Fruit fly (Drosophila melanogaster) whole organism, embryonic: Measurements from ENCODE around the gene SkpD.

ENCODE experiments used
- C15 ChIP-seq: fragments of 200-800 bp; sonication (Bioruptor generic); IDR thresholded peaks from 3 replicates; pipeline ENCODE4 v1.3.6; 2022; ENCODE audit warnings: missing biosample characterization, missing genetic modification characterization
- CG12391 ChIP-seq: fragments of 200-800 bp; sonication (Bioruptor generic); optimal IDR thresholded peaks from 3 replicates; lab custom pipeline; 2018; ENCODE audit warnings: missing biosample characterization, mild to moderate bottlenecking, missing genetic modification characterization, moderate library complexity
- CG12769 ChIP-seq: fragments of 200-800 bp; sonication (Bioruptor generic); optimal IDR thresholded peaks from 2 replicates; lab custom pipeline; 2019; ENCODE audit warnings: missing biosample characterization, mild to moderate bottlenecking, missing genetic modification characterization, moderate library complexity
- CG13296 ChIP-seq: fragments of 200-800 bp; sonication (Bioruptor generic); optimal IDR thresholded peaks from 3 replicates; lab custom pipeline; 2018; ENCODE audit warnings: missing biosample characterization, mild to moderate bottlenecking, missing genetic modification characterization
- CG17912 ChIP-seq: fragments of 200-800 bp; sonication (Bioruptor generic); optimal IDR thresholded peaks from 2 replicates; lab custom pipeline; 2018; ENCODE audit warnings: missing biosample characterization, mild to moderate bottlenecking, missing genetic modification characterization
- CG18011 ChIP-seq: fragments of 200-800 bp; sonication (Bioruptor generic); optimal IDR thresholded peaks from 2 replicates; lab custom pipeline; 2017; ENCODE audit warnings: missing biosample characterization, missing genetic modification characterization, mild to moderate bottlenecking, moderate library complexity, missing genotype
- CG18619 ChIP-seq: fragments of 200-800 bp; sonication (Bioruptor generic); optimal IDR thresholded peaks from 3 replicates; lab custom pipeline; 2017; ENCODE audit warnings: missing biosample characterization, mild to moderate bottlenecking, missing genetic modification characterization
- CG2712 ChIP-seq: fragments of 200-800 bp; optimal IDR thresholded peaks from 3 replicates; lab custom pipeline; 2019; ENCODE audit warnings: missing biosample characterization, mild to moderate bottlenecking, missing genetic modification characterization, moderate library complexity
- CG2875 ChIP-seq: fragments of 200-800 bp; sonication (Bioruptor generic); optimal IDR thresholded peaks from 2 replicates; lab custom pipeline; 2017; ENCODE audit warnings: missing biosample characterization, mild to moderate bottlenecking, missing genetic modification characterization, missing genetic modification reagents
- CG3163 ChIP-seq: fragments of 200-800 bp; sonication (Bioruptor generic); optimal IDR thresholded peaks from 3 replicates; lab custom pipeline; 2016; ENCODE audit warnings: missing biosample characterization, missing genetic modification characterization
- CG3726 ChIP-seq: fragments of 200-800 bp; sonication (Bioruptor generic); IDR thresholded peaks from 3 replicates; pipeline ENCODE4, ENCODE4 v1.3.6; 2022; ENCODE audit warnings: missing biosample characterization, missing genetic modification characterization
- CG3847 ChIP-seq: fragments of 200-800 bp; sonication (Bioruptor generic); IDR thresholded peaks from 2 replicates; pipeline ENCODE4 v1.3.6; 2022; ENCODE audit warnings: missing biosample characterization, missing genetic modification characterization
- CG3995 ChIP-seq: fragments of 200-800 bp; sonication (Bioruptor generic); optimal IDR thresholded peaks from 3 replicates; lab custom pipeline; 2016; ENCODE audit warnings: missing biosample characterization, missing genetic modification characterization
- CG9932 ChIP-seq: fragments of 200-800 bp; sonication (Bioruptor generic); IDR thresholded peaks from 2 replicates; pipeline ENCODE4 v1.3.6; 2022; ENCODE audit warnings: missing biosample characterization, missing genetic modification characterization
- D ChIP-seq, 2 experiments: fragments of 200-800 bp in 1 of 2; fragments of >200 bp in 1 of 2; sonication (Bioruptor generic) in 1 of 2; optimal IDR thresholded peaks; 2 replicates in 1 of 2; 3 replicates in 1 of 2; lab custom pipeline; 2017; ENCODE audit warnings: mild to moderate bottlenecking in 1 of 2, missing biosample characterization in 1 of 2, missing genetic modification characterization in 1 of 2, missing genetic modification reagents in 1 of 2
- Dbx ChIP-seq: fragments of 200-800 bp; sonication (Bioruptor generic); IDR thresholded peaks from 3 replicates; pipeline ENCODE4 v1.3.6; 2022; ENCODE audit warnings: missing biosample characterization, missing genetic modification characterization
- Dip3 ChIP-seq: fragments of 200-800 bp; sonication (Bioruptor generic); optimal IDR thresholded peaks from 3 replicates; lab custom pipeline; 2016; ENCODE audit warnings: missing biosample characterization, missing genetic modification characterization
- Doc3 ChIP-seq: fragments of 200-800 bp; sonication (Bioruptor generic); IDR thresholded peaks from 3 replicates; pipeline ENCODE4 v1.3.6; 2022; ENCODE audit warnings: missing biosample characterization, missing genetic modification characterization; ENCODE audit not compliant: partially characterized antibody
- Dref ChIP-seq: fragments of 200-800 bp; sonication (Bioruptor generic); IDR thresholded peaks from 2 replicates; pipeline ENCODE4 v1.3.6; 2022; ENCODE audit warnings: missing biosample characterization, missing genetic modification characterization
- GATAe ChIP-seq: fragments of 200-800 bp; sonication (Bioruptor generic); conservative IDR thresholded peaks from 2 replicates; pipeline ENCODE4 v1.3.6; 2022; ENCODE audit warnings: missing biosample characterization, missing genetic modification characterization
- Hr3 ChIP-seq: fragments of 200-800 bp; sonication (Bioruptor generic); optimal IDR thresholded peaks from 3 replicates; lab custom pipeline; 2016; ENCODE audit warnings: missing biosample characterization, missing genetic modification characterization
- Jarid2 ChIP-seq: fragments of 200-800 bp; sonication (Bioruptor generic); optimal IDR thresholded peaks from 3 replicates; lab custom pipeline; 2017; ENCODE audit warnings: mild to moderate bottlenecking, missing biosample characterization, missing genetic modification reagents, missing genetic modification characterization
- Med ChIP-seq: fragments of 200-800 bp; sonication (Bioruptor generic); peaks from one replicate; lab custom pipeline; 2016; ENCODE audit warnings: missing biosample characterization, missing genetic modification characterization, mild to moderate bottlenecking, inconsistent platforms, moderate library complexity
- Scr ChIP-seq: fragments of 200-800 bp; sonication (Bioruptor generic); IDR thresholded peaks from 2 replicates; pipeline ENCODE4 v1.3.6; 2022; ENCODE audit warnings: missing biosample characterization, missing genetic modification characterization; ENCODE audit not compliant: partially characterized antibody
- Sin3A ChIP-seq: fragments of >200 bp; optimal IDR thresholded peaks from 2 replicates; lab custom pipeline; 2018
- Ssrp ChIP-seq: fragments of 200-800 bp; sonication (Bioruptor generic); optimal IDR thresholded peaks from 2 replicates; lab custom pipeline; 2018; ENCODE audit warnings: missing biosample characterization, mild to moderate bottlenecking, missing genetic modification characterization, moderate library complexity
- Trl ChIP-seq, 3 experiments: fragments of >200 bp in 2 of 3; fragments of 200-800 bp in 1 of 3; sonication (Bioruptor generic) in 1 of 3; optimal IDR thresholded peaks; 2 replicates in 1 of 3; 3 replicates in 2 of 3; lab custom pipeline; 2016 to 2017; ENCODE audit warnings: missing biosample characterization in 1 of 3, missing genetic modification characterization in 1 of 3
- abd-A ChIP-seq: fragments of 200-800 bp; sonication (Bioruptor generic); optimal IDR thresholded peaks from 3 replicates; lab custom pipeline; 2019; ENCODE audit warnings: missing biosample characterization, mild to moderate bottlenecking, missing genetic modification characterization, moderate library complexity
- bowl ChIP-seq: fragments of 200-800 bp; sonication (Bioruptor generic); IDR thresholded peaks from 2 replicates; pipeline ENCODE4 v1.3.6; 2022; ENCODE audit warnings: missing biosample characterization, missing genetic modification characterization
- cato ChIP-seq: fragments of 200-800 bp; sonication (Bioruptor generic); optimal IDR thresholded peaks from 2 replicates; lab custom pipeline; 2016; ENCODE audit warnings: missing biosample characterization, missing genetic modification characterization, borderline replicate concordance
- chif ChIP-seq, 2 experiments: fragments of 200-800 bp; sonication (Bioruptor generic); optimal IDR thresholded peaks; 3 replicates each; lab custom pipeline; 2016; ENCODE audit warnings: missing biosample characterization in 2 of 2, missing genetic modification characterization in 2 of 2
- crol ChIP-seq: fragments of 200-800 bp; sonication (Bioruptor generic); IDR thresholded peaks from 2 replicates; pipeline ENCODE4 v1.3.6; 2022; ENCODE audit warnings: missing biosample characterization, missing genetic modification characterization
- en ChIP-seq: fragments of 200-800 bp; sonication (Bioruptor generic); optimal IDR thresholded peaks from 2 replicates; lab custom pipeline; 2016; ENCODE audit warnings: missing biosample characterization, missing genetic modification characterization
- fd3F ChIP-seq: fragments of 200-800 bp; sonication (Bioruptor generic); optimal IDR thresholded peaks from 2 replicates; lab custom pipeline; 2018; ENCODE audit warnings: missing biosample characterization, mild to moderate bottlenecking, missing genetic modification characterization, moderate library complexity
- inv ChIP-seq: fragments of 200-800 bp; sonication (Bioruptor generic); IDR thresholded peaks from 2 replicates; pipeline ENCODE4 v1.3.6; 2022; ENCODE audit warnings: missing biosample characterization, missing genetic modification characterization; ENCODE audit not compliant: partially characterized antibody
- lbe ChIP-seq: fragments of 200-800 bp; sonication (Bioruptor generic); optimal IDR thresholded peaks from 2 replicates; lab custom pipeline; 2016; ENCODE audit warnings: missing biosample characterization, mild to moderate bottlenecking, missing genetic modification characterization
- maf-S ChIP-seq: fragments of 200-800 bp; sonication (Bioruptor generic); optimal IDR thresholded peaks from 2 replicates; lab custom pipeline; 2016; ENCODE audit warnings: missing biosample characterization, missing genetic modification characterization
- mirr ChIP-seq: fragments of 200-800 bp; sonication (Bioruptor generic); optimal IDR thresholded peaks from 3 replicates; lab custom pipeline; 2018; ENCODE audit warnings: missing biosample characterization, mild to moderate bottlenecking, missing genetic modification characterization
- nerfin-2 ChIP-seq: fragments of 200-800 bp; sonication (Bioruptor generic); IDR thresholded peaks from 2 replicates; pipeline ENCODE4 v1.3.6; 2022; ENCODE audit warnings: missing biosample characterization, missing genetic modification characterization; ENCODE audit not compliant: partially characterized antibody
- nom ChIP-seq: fragments of 200-800 bp; sonication (Bioruptor generic); optimal IDR thresholded peaks from 2 replicates; lab custom pipeline; 2017; ENCODE audit warnings: missing biosample characterization, missing genetic modification characterization, mild to moderate bottlenecking, moderate library complexity, missing genetic modification reagents
- p53 ChIP-seq: fragments of 200-800 bp; sonication (Bioruptor generic); optimal IDR thresholded peaks from 2 replicates; lab custom pipeline; 2016; ENCODE audit warnings: missing biosample characterization, missing genetic modification characterization
- rib ChIP-seq: fragments of 200-800 bp; sonication (Bioruptor generic); IDR thresholded peaks from 2 replicates; pipeline ENCODE4 v1.3.6; 2022; ENCODE audit warnings: missing biosample characterization, missing genetic modification characterization
- ro ChIP-seq: fragments of 200-800 bp; sonication (Bioruptor generic); IDR thresholded peaks from 2 replicates; pipeline ENCODE4 v1.3.6; 2022; ENCODE audit warnings: missing biosample characterization, missing genetic modification characterization
- sim ChIP-seq: fragments of 200-800 bp; sonication (Bioruptor generic); IDR thresholded peaks from 2 replicates; pipeline ENCODE4 v1.3.6; 2022; ENCODE audit warnings: missing biosample characterization, missing genetic modification characterization
- slbo ChIP-seq: fragments of 200-800 bp; sonication (Bioruptor generic); IDR thresholded peaks from 2 replicates; pipeline ENCODE4 v1.3.6; 2022; ENCODE audit warnings: missing biosample characterization, missing genetic modification characterization
- slp2 ChIP-seq: fragments of 200-800 bp; sonication (Bioruptor generic); optimal IDR thresholded peaks from 2 replicates; lab custom pipeline; 2016; ENCODE audit warnings: missing biosample characterization, missing genetic modification characterization
- stwl ChIP-seq: fragments of 200-800 bp; sonication (Bioruptor generic); optimal IDR thresholded peaks from 3 replicates; lab custom pipeline; 2018; ENCODE audit warnings: missing biosample characterization, mild to moderate bottlenecking, missing genetic modification characterization, moderate library complexity
- tin ChIP-seq: fragments of 200-800 bp; sonication (Bioruptor generic); optimal IDR thresholded peaks from 3 replicates; lab custom pipeline; 2016; ENCODE audit warnings: missing biosample characterization, missing genetic modification characterization
- toy ChIP-seq: fragments of 200-800 bp; sonication (Bioruptor generic); IDR thresholded peaks from 2 replicates; pipeline ENCODE4 v1.3.6; 2022; ENCODE audit warnings: missing biosample characterization, missing genetic modification characterization

Gene SkpD

dm6 chrX:19769821-19770519 is 42.6 kb upstream of the SkpD start (continued):
- TF ChIP-seq Scr (no peak), Dip3 (no peak), Dbx (GFP tag; lab: Robert Waterston, UW) (no peak), lbe (GFP tag; lab: Kevin White, UChicago) (peak; percentile 21), fd3F (no peak), cato (GFP tag; lab: Kevin White, UChicago) (no peak), slp2 (GFP tag; lab: Kevin White, UChicago) (peak; percentile 35), CG2875 (GFP tag; lab: Kevin White, UChicago) (peak; percentile 29), sim (GFP tag; lab: Robert Waterston, UW) (peak; percentile 48; the same call in 1 of the 2 replicates), CG12391 (tag; lab: Kevin White, UChicago) (peak; percentile 58), p53 (GFP tag; lab: Kevin White, UChicago) (no peak), inv (GFP tag; lab: Robert Waterston, UW) (no peak), stwl (tag; lab: Kevin White, UChicago) (peak; percentile 20), CG3163 (GFP tag; lab: Kevin White, UChicago) (peak; percentile 13), Hr3 (GFP tag; lab: Kevin White, UChicago) (no peak), abd-A (tag; lab: Kevin White, UChicago) (no peak), ro (GFP tag; lab: Robert Waterston, UW) (0 out of 2 replicates have a peak, but pooled peaks have one; percentile 10), nerfin-2 (GFP tag; lab: Robert Waterston, UW) (no peak), CG18011 (GFP tag; lab: Kevin White, UChicago) (no peak), rib (GFP tag; lab: Robert Waterston, UW) (no peak), Sin3A (no peak), Trl (optimal IDR thresholded peaks at IDR 0.05; lab: Kevin White, UChicago) (no peak), Trl (GFP tag; optimal IDR thresholded peaks at IDR 0.05; lab: Kevin White, UChicago) (peak; percentile 37), maf-S (peak; percentile 11), D (optimal IDR thresholded peaks at IDR 0.05; lab: Kevin White, UChicago) (no peak), D (GFP tag; optimal IDR thresholded peaks at IDR 0.05; lab: Kevin White, UChicago) (peak; percentile 50), bowl (GFP tag; lab: Robert Waterston, UW) (no peak), chif (GFP tag; optimal IDR thresholded peaks at IDR 0.05; lab: Kevin White, UChicago) (peak in 1 of 2 experiments; percentile 59), tin (peak; percentile 43), CG3726 (GFP tag; lab: Robert Waterston, UW) (no peak), Doc3 (GFP tag; lab: Robert Waterston, UW) (no peak), slbo (peak; percentile 31; the same call in 1 of the 2 replicates), nom (GFP tag; lab: Kevin White, UChicago) (peak; percentile 36), C15 (GFP tag; lab: Robert Waterston, UW) (no peak), crol (peak; percentile 95), CG12769 (tag; lab: Kevin White, UChicago) (no peak), CG17912 (GFP tag; lab: Kevin White, UChicago) (no peak), CG9932 (GFP tag; lab: Robert Waterston, UW) (peak; percentile 22; the same call in 1 of the 2 replicates), mirr (GFP tag; lab: Kevin White, UChicago) (no peak), CG18619 (peak; percentile 3), toy (GFP tag; lab: Robert Waterston, UW) (no peak), CG3847 (GFP tag; lab: Robert Waterston, UW) (no peak), Jarid2 (GFP tag; lab: Kevin White, UChicago) (no peak), Med (GFP tag; lab: Kevin White, UChicago) (peak; percentile 78), CG3995 (GFP tag; lab: Kevin White, UChicago) (no peak), CG13296 (GFP tag; lab: Kevin White, UChicago) (no peak), Dref (GFP tag; lab: Robert Waterston, UW) (no peak), CG2712 (tag; lab: Kevin White, UChicago) (peak; percentile 74), Ssrp (tag; lab: Kevin White, UChicago) (peak; percentile 52), GATAe (GFP tag; lab: Robert Waterston, UW) (no peak), en (GFP tag; lab: Kevin White, UChicago) (peak; percentile 9)
